Worm (Caenorhabditis elegans) whole organism, mixed stage, embryonic: ENCODE measurements around the gene exos-1.

Experiments
- ceh-83 ChIP-seq: fragments of 200-800 bp; sonication (Bioruptor generic); optimal IDR thresholded peaks from 2 replicates; lab custom pipeline; 2018; ENCODE audit warnings: mild to moderate bottlenecking, missing genetic modification characterization, missing compliant biosample characterization
- ces-1 ChIP-seq: fragments of 150-350 bp; optimal IDR thresholded peaks from 2 replicates; lab custom pipeline; 2014; ENCODE audit warnings: missing biosample characterization, missing genetic modification reagents, missing genetic modification characterization
- drap-1 ChIP-seq: fragments of 200-800 bp; sonication (Bioruptor generic); optimal IDR thresholded peaks from 3 replicates; lab custom pipeline; 2018; ENCODE audit warnings: mild to moderate bottlenecking, missing genetic modification characterization, missing compliant biosample characterization
- elt-3 ChIP-seq: fragments of 150-350 bp; optimal IDR thresholded peaks from 2 replicates; lab custom pipeline; 2014; ENCODE audit warnings: missing biosample characterization, missing genetic modification characterization
- lsy-2 ChIP-seq: fragments of 150-350 bp; optimal IDR thresholded peaks from 2 replicates; lab custom pipeline; 2014; ENCODE audit warnings: missing biosample characterization, missing genetic modification characterization
- mab-5 ChIP-seq: fragments of 150-350 bp; optimal IDR thresholded peaks from 2 replicates; lab custom pipeline; 2014; ENCODE audit warnings: missing biosample characterization, missing genetic modification characterization
- nhr-12 ChIP-seq: fragments of 150-350 bp; optimal IDR thresholded peaks from 2 replicates; lab custom pipeline; 2014; ENCODE audit warnings: missing biosample characterization, missing genetic modification characterization
- nhr-28 ChIP-seq: fragments of 150-350 bp; optimal IDR thresholded peaks from 2 replicates; lab custom pipeline; 2014; ENCODE audit warnings: missing biosample characterization, missing genetic modification characterization
- snpc-4 ChIP-seq: fragments of 150-350 bp; optimal IDR thresholded peaks from 2 replicates; lab custom pipeline; 2014; ENCODE audit warnings: missing biosample characterization, missing genetic modification characterization
- unc-39 ChIP-seq: fragments of 150-350 bp; optimal IDR thresholded peaks from 2 replicates; lab custom pipeline; 2014; ENCODE audit warnings: missing biosample characterization, missing genetic modification characterization
- zip-8 ChIP-seq: fragments of 150-350 bp; optimal IDR thresholded peaks from 2 replicates; lab custom pipeline; 2014; ENCODE audit warnings: missing biosample characterization, missing genetic modification characterization
- ztf-11 ChIP-seq: fragments of 150-350 bp; optimal IDR thresholded peaks from 2 replicates; lab custom pipeline; 2014; ENCODE audit warnings: missing biosample characterization, missing genetic modification characterization

- no peak for TF ChIP-seq lsy-2
- TF ChIP-seq ztf-11, result no peak
- no peak for TF ChIP-seq zip-8 (tag; lab: Kevin White, UChicago)
- no peak for TF ChIP-seq drap-1 (GFP tag; lab: Kevin White, UChicago)
- no peak for TF ChIP-seq mab-5
- TF ChIP-seq ces-1, result no peak
- TF ChIP-seq snpc-4, result no peak
- no peak for TF ChIP-seq ceh-83
- TF ChIP-seq nhr-12 (tag; lab: Kevin White, UChicago), result no peak
- no peak for TF ChIP-seq elt-3 (tag; lab: Kevin White, UChicago)
- TF ChIP-seq nhr-28, result no peak
- TF ChIP-seq unc-39 (tag; lab: Kevin White, UChicago), result no peak
Measured at ce11 chrIII:11010597-11010996, 1.8 kb downstream of the exos-1 start.
